Worm (Caenorhabditis elegans) whole organism, L1 larva: ENCODE measurements around the gene col-3.
A peak's percentile ranks its signal among the peaks of the same experiment; 100 is the strongest.

ENCODE experiments used
- C16A3.4 ChIP-seq: fragments of 150-350 bp; optimal IDR thresholded peaks from 2 replicates; lab custom pipeline; 2014; ENCODE audit warnings: missing biosample characterization, missing genetic modification characterization
- F16B12.6 ChIP-seq: fragments of 150-350 bp; optimal IDR thresholded peaks from 2 replicates; lab custom pipeline; 2014; ENCODE audit warnings: missing biosample characterization, missing genetic modification characterization
- aha-1 ChIP-seq: fragments of 150-350 bp; optimal IDR thresholded peaks from 2 replicates; lab custom pipeline; 2014; ENCODE audit warnings: missing biosample characterization, missing genetic modification characterization
- alr-1 ChIP-seq: fragments of 200-800 bp; sonication (Bioruptor generic); optimal IDR thresholded peaks from 2 replicates; lab custom pipeline; 2018; ENCODE audit warnings: borderline replicate concordance, mild to moderate bottlenecking, missing genetic modification characterization, missing compliant biosample characterization
- aly-2 ChIP-seq: fragments of 150-350 bp; optimal IDR thresholded peaks from 2 replicates; lab custom pipeline; 2014; ENCODE audit warnings: missing biosample characterization, missing genetic modification characterization
- ama-1 ChIP-seq: fragments of 150-350 bp; optimal IDR thresholded peaks from 2 replicates; lab custom pipeline; 2014
- blmp-1 ChIP-seq: fragments of 150-350 bp; optimal IDR thresholded peaks from 2 replicates; lab custom pipeline; 2014; ENCODE audit warnings: missing biosample characterization, missing genetic modification characterization
- ces-1 ChIP-seq: fragments of 150-350 bp; optimal IDR thresholded peaks from 2 replicates; lab custom pipeline; 2014; ENCODE audit warnings: missing biosample characterization, missing genetic modification reagents, missing genetic modification characterization
- dpl-1 ChIP-seq, 3 experiments: fragments of 150-350 bp in 2 of 3; sonication (generic microtip) in 1 of 3; optimal IDR thresholded peaks; 2 replicates each; lab custom pipeline; 2014 to 2017; ENCODE audit warnings: missing biosample characterization in 3 of 3, missing genetic modification characterization in 3 of 3, missing genetic modification reagents in 3 of 3
- dsc-1 ChIP-seq: sonication (generic microtip); optimal IDR thresholded peaks from 2 replicates; lab custom pipeline; 2016; ENCODE audit warnings: mild to moderate bottlenecking, missing genetic modification characterization, missing compliant biosample characterization
- efl-1 ChIP-seq, 4 experiments: fragments of 150-350 bp; optimal IDR thresholded peaks in 3 of 4; peaks in 1 of 4; 1 replicate in 1 of 4; 2 replicates in 3 of 4; lab custom pipeline; 2014; ENCODE audit warnings: missing biosample characterization in 2 of 4, missing genetic modification characterization in 2 of 4, missing genetic modification reagents in 2 of 4
- efl-3 ChIP-seq: fragments of 200-800 bp; sonication (Bioruptor generic); optimal IDR thresholded peaks from 2 replicates; lab custom pipeline; 2018; ENCODE audit warnings: mild to moderate bottlenecking, missing genetic modification characterization, missing compliant biosample characterization
- egl-27 ChIP-seq, 2 experiments: fragments of 150-350 bp in 1 of 2; sonication (generic microtip); optimal IDR thresholded peaks; 3 replicates each; lab custom pipeline; 2017 to 2018; ENCODE audit warnings: missing biosample characterization in 2 of 2, missing genetic modification characterization in 2 of 2, missing genetic modification reagents in 2 of 2
- elt-3 ChIP-seq, 6 experiments: fragments of 150-350 bp in 1 of 6; sonication (generic microtip); optimal IDR thresholded peaks; 2 replicates each; lab custom pipeline; 2017 to 2018; ENCODE audit warnings: missing biosample characterization in 6 of 6, missing genetic modification characterization in 6 of 6, inconsistent platforms in 1 of 6
- ets-5 ChIP-seq: fragments of 200-800 bp; sonication (Bioruptor generic); IDR thresholded peaks from 2 replicates; pipeline ENCODE4 v1.3.6; 2022; ENCODE audit warnings: missing genetic modification characterization, missing compliant biosample characterization
- fkh-8 ChIP-seq: sonication (generic microtip); optimal IDR thresholded peaks from 2 replicates; lab custom pipeline; 2016; ENCODE audit warnings: mild to moderate bottlenecking, missing genetic modification characterization, missing compliant biosample characterization
- grh-1 ChIP-seq: fragments of 200-800 bp; sonication (Bioruptor generic); IDR thresholded peaks from 2 replicates; pipeline ENCODE4 v1.3.6; 2022; ENCODE audit warnings: missing genetic modification reagents, missing genetic modification characterization, missing compliant biosample characterization
- hlh-17 ChIP-seq: fragments of 200-800 bp; sonication (Bioruptor generic); optimal IDR thresholded peaks from 2 replicates; lab custom pipeline; 2018; ENCODE audit warnings: missing genetic modification characterization, mild to moderate bottlenecking, missing compliant biosample characterization, moderate library complexity, borderline replicate concordance
- isw-1 ChIP-seq: fragments of 200-800 bp; sonication (Bioruptor generic); IDR thresholded peaks from 2 replicates; pipeline ENCODE4 v1.3.6; 2022; ENCODE audit warnings: missing genetic modification characterization, missing compliant biosample characterization
- jun-1 ChIP-seq: fragments of 150-350 bp; optimal IDR thresholded peaks from 2 replicates; lab custom pipeline; 2014; ENCODE audit warnings: missing biosample characterization, missing genetic modification reagents, missing genetic modification characterization
- lin-13 ChIP-seq: fragments of 150-350 bp; optimal IDR thresholded peaks from 2 replicates; lab custom pipeline; 2014; ENCODE audit warnings: missing biosample characterization, missing genetic modification reagents, missing genetic modification characterization
- lin-15B ChIP-seq: fragments of 150-350 bp; sonication (generic microtip); optimal IDR thresholded peaks from 3 replicates; lab custom pipeline; 2014; ENCODE audit warnings: missing biosample characterization, missing genetic modification characterization
- lin-35 ChIP-seq, 2 experiments: fragments of 150-350 bp; optimal IDR thresholded peaks; 2 replicates each; lab custom pipeline; 2014; ENCODE audit warnings: missing biosample characterization in 2 of 2, missing genetic modification characterization in 2 of 2, missing genetic modification reagents in 2 of 2
- lin-39 ChIP-seq: fragments of 150-350 bp; optimal IDR thresholded peaks from 2 replicates; lab custom pipeline; 2014; ENCODE audit warnings: missing biosample characterization, missing genetic modification reagents, missing genetic modification characterization
- lsy-2 ChIP-seq, 2 experiments: fragments of 150-350 bp; optimal IDR thresholded peaks; 2 replicates each; lab custom pipeline; 2014; ENCODE audit warnings: missing biosample characterization in 2 of 2, missing genetic modification characterization in 2 of 2
- mdl-1 ChIP-seq, 2 experiments: fragments of 150-350 bp; optimal IDR thresholded peaks; 2 replicates each; lab custom pipeline; 2014 to 2017; ENCODE audit warnings: missing biosample characterization in 2 of 2, missing genetic modification characterization in 2 of 2, inconsistent platforms in 1 of 2
- nhr-12 ChIP-seq: sonication (generic microtip); optimal IDR thresholded peaks from 2 replicates; lab custom pipeline; 2017; ENCODE audit warnings: missing biosample characterization, missing genetic modification characterization
- nhr-20 ChIP-seq: sonication (generic microtip); optimal IDR thresholded peaks from 2 replicates; lab custom pipeline; 2016; ENCODE audit warnings: mild to moderate bottlenecking, missing genetic modification characterization, missing compliant biosample characterization
- nhr-28 ChIP-seq: fragments of 150-350 bp; optimal IDR thresholded peaks from 2 replicates; lab custom pipeline; 2014; ENCODE audit warnings: missing biosample characterization, missing genetic modification characterization
- nhr-47 ChIP-seq: sonication (generic microtip); optimal IDR thresholded peaks from 2 replicates; lab custom pipeline; 2016; ENCODE audit warnings: mild to moderate bottlenecking, missing genetic modification characterization, moderate library complexity, missing compliant biosample characterization
- nhr-76 ChIP-seq: sonication (generic microtip); optimal IDR thresholded peaks from 2 replicates; lab custom pipeline; 2017; ENCODE audit warnings: missing biosample characterization, missing genetic modification characterization
- nhr-85 ChIP-seq: sonication (generic microtip); peaks from one replicate; lab custom pipeline; 2016; ENCODE audit warnings: missing genetic modification characterization, inconsistent platforms, missing compliant biosample characterization
- pqm-1 ChIP-seq: sonication (generic microtip); optimal IDR thresholded peaks from 3 replicates; lab custom pipeline; 2017; ENCODE audit warnings: missing biosample characterization, missing genetic modification characterization
- rnt-1 ChIP-seq: sonication (generic microtip); optimal IDR thresholded peaks from 2 replicates; lab custom pipeline; 2016; ENCODE audit warnings: mild to moderate bottlenecking, missing genetic modification characterization, moderate library complexity, missing compliant biosample characterization
- skn-1 ChIP-seq: fragments of 150-350 bp; optimal IDR thresholded peaks from 2 replicates; lab custom pipeline; 2014; ENCODE audit warnings: missing biosample characterization, missing genetic modification characterization
- snpc-4 ChIP-seq: fragments of 150-350 bp; optimal IDR thresholded peaks from 2 replicates; lab custom pipeline; 2014; ENCODE audit warnings: missing biosample characterization, missing genetic modification characterization
- snu-23 ChIP-seq: sonication (generic microtip); optimal IDR thresholded peaks from 2 replicates; lab custom pipeline; 2016; ENCODE audit warnings: missing genetic modification characterization, missing compliant biosample characterization
- sox-4 ChIP-seq: sonication (generic microtip); optimal IDR thresholded peaks from 2 replicates; lab custom pipeline; 2016; ENCODE audit warnings: missing genetic modification characterization, missing compliant biosample characterization
- sptf-1 ChIP-seq: fragments of 150-350 bp; optimal IDR thresholded peaks from 2 replicates; lab custom pipeline; 2014; ENCODE audit warnings: missing biosample characterization, missing genetic modification characterization
- swsn-7 ChIP-seq: sonication (generic microtip); optimal IDR thresholded peaks from 2 replicates; lab custom pipeline; 2016; ENCODE audit warnings: missing genetic modification characterization, missing compliant biosample characterization
- tlp-1 ChIP-seq: fragments of 150-350 bp; optimal IDR thresholded peaks from 2 replicates; lab custom pipeline; 2014; ENCODE audit warnings: missing biosample characterization, missing genetic modification characterization
- unc-130 ChIP-seq: fragments of 150-350 bp; optimal IDR thresholded peaks from 2 replicates; lab custom pipeline; 2017; ENCODE audit warnings: missing biosample characterization, missing genetic modification characterization, inconsistent platforms
- unc-62 ChIP-seq: fragments of 150-350 bp; optimal IDR thresholded peaks from 2 replicates; lab custom pipeline; 2014; ENCODE audit warnings: missing biosample characterization, missing genetic modification reagents, missing genetic modification characterization
- unc-86 ChIP-seq: sonication (generic microtip); optimal IDR thresholded peaks from 2 replicates; lab custom pipeline; 2016; ENCODE audit warnings: missing genetic modification characterization, missing compliant biosample characterization
- unc-98 ChIP-seq: fragments of 200-800 bp; sonication (Bioruptor generic); IDR thresholded peaks from 2 replicates; pipeline ENCODE4 v1.3.6; 2022; ENCODE audit warnings: missing genetic modification characterization, missing compliant biosample characterization
- vab-15 ChIP-seq: sonication (generic microtip); optimal IDR thresholded peaks from 2 replicates; lab custom pipeline; 2017; ENCODE audit warnings: missing genotype, mild to moderate bottlenecking, missing genetic modification characterization, missing compliant biosample characterization
- zag-1 ChIP-seq: fragments of 150-350 bp; optimal IDR thresholded peaks from 2 replicates; lab custom pipeline; 2014; ENCODE audit warnings: missing biosample characterization, missing genetic modification characterization
- ztf-11 ChIP-seq, 2 experiments: sonication (generic microtip); optimal IDR thresholded peaks; 2 replicates each; lab custom pipeline; 2016 to 2017; ENCODE audit warnings: missing genetic modification characterization in 2 of 2, missing biosample characterization in 1 of 2, missing compliant biosample characterization in 1 of 2
- ztf-4 ChIP-seq: fragments of 150-350 bp; optimal IDR thresholded peaks from 2 replicates; lab custom pipeline; 2014; ENCODE audit warnings: missing biosample characterization, missing genetic modification characterization

The col-3 gene

ce11 chrIV:8866092-8866491 lies 41.5 kb downstream of the col-3 start (continued):
- no peak for TF ChIP-seq nhr-76 (tag; lab: Kevin White, UChicago)
- TF ChIP-seq nhr-28 (tag; lab: Kevin White, UChicago), result no peak
- peak in 1 of 2 experiments; percentile 14 for TF ChIP-seq egl-27 (tag; optimal IDR thresholded peaks at IDR 0.05; lab: Kevin White, UChicago)
- peak; percentile 43 for TF ChIP-seq nhr-47 (tag; lab: Kevin White, UChicago)
- TF ChIP-seq elt-3 (tag; optimal IDR thresholded peaks at IDR 0.05; lab: Kevin White, UChicago), result peak in 1 of 6 experiments; percentile 58
- TF ChIP-seq hlh-17, result no peak
- peak; percentile 67 for TF ChIP-seq snu-23 (GFP tag; lab: Kevin White, UChicago)
- TF ChIP-seq alr-1 (tag; lab: Kevin White, UChicago), result no peak
- TF ChIP-seq fkh-8 (tag; lab: Kevin White, UChicago), result no peak
- no peak for TF ChIP-seq jun-1 (tag; lab: Kevin White, UChicago)
- TF ChIP-seq vab-15 (tag; lab: Kevin White, UChicago), result no peak
- TF ChIP-seq ama-1 (lab: Kevin White, UChicago), result no peak
- peak; percentile 50 to 74 for TF ChIP-seq lin-35 (GFP tag; optimal IDR thresholded peaks at IDR 0.05; lab: Kevin White, UChicago)
- TF ChIP-seq sptf-1, result no peak
- peak; percentile 60 for TF ChIP-seq skn-1 (tag; lab: Kevin White, UChicago)
- TF ChIP-seq nhr-85, result peak; percentile 78
- TF ChIP-seq nhr-12 (tag; lab: Kevin White, UChicago), result no peak
- no peak for TF ChIP-seq pqm-1
- TF ChIP-seq C16A3.4, result peak; percentile 31
- TF ChIP-seq aha-1 (tag; lab: Kevin White, UChicago), result no peak
- no peak for TF ChIP-seq zag-1 (tag; lab: Kevin White, UChicago)
- no peak for TF ChIP-seq tlp-1 (tag; lab: Kevin White, UChicago)
- peak; percentile 73 for TF ChIP-seq rnt-1 (tag; lab: Kevin White, UChicago)
- no peak for TF ChIP-seq ztf-4
- peak in 1 of 2 experiments; percentile 34 for TF ChIP-seq ztf-11 (tag; optimal IDR thresholded peaks at IDR 0.05; lab: Kevin White, UChicago)
- no peak for TF ChIP-seq lin-15B
- no peak for TF ChIP-seq lin-39 (tag; lab: Kevin White, UChicago)
- TF ChIP-seq unc-86 (tag; lab: Kevin White, UChicago), result no peak
- TF ChIP-seq ets-5 (GFP tag; lab: Robert Waterston, UW), result no peak
- peak; percentile 36 for TF ChIP-seq swsn-7 (tag; lab: Kevin White, UChicago)
- TF ChIP-seq snpc-4 (tag; lab: Kevin White, UChicago), result no peak
- no peak for TF ChIP-seq sox-4 (tag; lab: Kevin White, UChicago)
- TF ChIP-seq, all 84 proteins: peak for 26

- no peak for TF ChIP-seq mdl-1 (tag; optimal IDR thresholded peaks at IDR 0.05; lab: Kevin White, UChicago)
- no peak for TF ChIP-seq ama-1 (lab: Kevin White, UChicago)
- peak in 1 of 6 experiments; percentile 61 for TF ChIP-seq elt-3 (tag; optimal IDR thresholded peaks at IDR 0.05; lab: Kevin White, UChicago)
- peak; percentile 11 for TF ChIP-seq blmp-1 (tag; lab: Kevin White, UChicago)
- no peak for TF ChIP-seq unc-62 (GFP tag; lab: Kevin White, UChicago)
- TF ChIP-seq nhr-20 (tag; lab: Kevin White, UChicago), result peak; percentile 4
- TF ChIP-seq efl-1 (optimal IDR thresholded peaks at IDR 0.05; lab: Kevin White, UChicago), result no peak
- peak in 1 of 2 experiments; percentile 63 for TF ChIP-seq efl-1 (GFP tag; optimal IDR thresholded peaks at IDR 0.05 in 1 of 2; lab: Kevin White, UChicago)
- TF ChIP-seq efl-3 (GFP tag; lab: Kevin White, UChicago), result no peak
- TF ChIP-seq ces-1, result no peak
- TF ChIP-seq lin-35 (GFP tag; optimal IDR thresholded peaks at IDR 0.05; lab: Kevin White, UChicago), result peak in 1 of 2 experiments; percentile 63
- TF ChIP-seq nhr-28 (tag; lab: Kevin White, UChicago), result no peak
These were observed 43.0 kb downstream of the col-3 start for ce11 chrIV:8867562-8867961.

DNA sequence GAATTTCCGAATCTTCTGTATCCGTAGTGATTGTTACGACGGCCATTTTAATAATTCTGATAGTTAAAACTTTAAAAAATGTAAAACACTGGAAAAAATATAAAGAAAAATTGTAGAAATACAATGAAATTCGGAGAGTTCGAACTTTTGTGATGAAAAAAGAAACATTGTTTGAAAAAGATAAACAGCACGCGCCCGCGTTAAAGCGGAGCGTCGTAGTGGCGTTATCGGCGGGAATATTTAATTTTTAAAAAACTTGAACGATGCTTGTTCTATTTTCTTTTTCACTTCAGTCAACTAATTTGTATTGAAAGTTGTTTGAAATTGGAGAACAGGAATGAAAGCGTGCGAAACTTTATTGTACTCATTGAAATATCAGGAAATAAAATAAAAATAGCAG lies 45.0 kb downstream of the col-3 start, which contains the start of gene npp-23:
npp-23 (minus strand) TSS at position 56 of the 400 bp plus-strand sequence.
- peak in 1 of 2 experiments; percentile 60 for TF ChIP-seq lsy-2 (tag; optimal IDR thresholded peaks at IDR 0.05; lab: Kevin White, UChicago)
- peak; percentile 53 for TF ChIP-seq dsc-1 (tag; lab: Kevin White, UChicago)
- peak; percentile 72 for TF ChIP-seq snu-23 (GFP tag; lab: Kevin White, UChicago)
- TF ChIP-seq lin-39 (tag; lab: Kevin White, UChicago), result no peak
- no peak; the same call in 1 of the 2 replicates for TF ChIP-seq isw-1 (GFP tag; lab: Robert Waterston, UW)
- peak; percentile 46 for TF ChIP-seq unc-130 (tag; lab: Kevin White, UChicago)
- TF ChIP-seq aly-2, result peak; percentile 11
- TF ChIP-seq nhr-20 (tag; lab: Kevin White, UChicago), result peak; percentile 59
- TF ChIP-seq unc-98 (GFP tag; lab: Robert Waterston, UW), result no peak
- TF ChIP-seq efl-1 (optimal IDR thresholded peaks at IDR 0.05; lab: Kevin White, UChicago), result peak; percentile 96 to 99
- TF ChIP-seq efl-1 (GFP tag; optimal IDR thresholded peaks at IDR 0.05 in 1 of 2; lab: Kevin White, UChicago), result peak; percentile 96 to 99
- TF ChIP-seq F16B12.6 (tag; lab: Kevin White, UChicago), result peak; percentile 18
- peak; percentile 51 for TF ChIP-seq skn-1 (tag; lab: Kevin White, UChicago)
- TF ChIP-seq lin-15B, result peak; percentile 19
- no peak for TF ChIP-seq ces-1
- TF ChIP-seq lin-13 (GFP tag; lab: Kevin White, UChicago), result peak; percentile 15
- TF ChIP-seq dpl-1 (GFP tag; optimal IDR thresholded peaks at IDR 0.05; lab: Kevin White, UChicago), result peak; percentile 93 to 96 (median 95)
- TF ChIP-seq nhr-12 (tag; lab: Kevin White, UChicago), result no peak
- peak; percentile 50 for TF ChIP-seq swsn-7 (tag; lab: Kevin White, UChicago)
- TF ChIP-seq grh-1 (GFP tag; lab: Robert Waterston, UW), result peak; percentile 38; the same call in 1 of the 2 replicates
